Worm (Caenorhabditis elegans): ENCODE data around the gene Y38H6C.8.

- TF ChIP-seq nfya-1 (tag; optimal IDR thresholded peaks at IDR 0.05; ENCODE audit: borderline replicate concordance, insufficient read depth) (no peak), athp-1 (tag; optimal IDR thresholded peaks at IDR 0.05) (no peak), snpc-4 (GFP tag; optimal IDR thresholded peaks at IDR 0.05) (no peak), snpc-4 (tag; optimal IDR thresholded peaks at IDR 0.05) (no peak), ceh-91 (GFP tag; IDR thresholded peaks at IDR 0.05) (peak; percentile 62), cebp-2 (GFP tag; IDR thresholded peaks at IDR 0.05) (no peak), pbrm-1 (GFP tag; IDR thresholded peaks at IDR 0.05) (no peak), zim-3 (tag; optimal IDR thresholded peaks at IDR 0.05) (no peak), sdz-38 (tag; optimal IDR thresholded peaks at IDR 0.05) (no peak), F49E8.2 (tag; optimal IDR thresholded peaks at IDR 0.05; ENCODE audit: insufficient read depth) (no peak), hlh-26 (GFP tag; conservative IDR thresholded peaks at IDR 0.05) (no peak)
Measured at ce11 chrV:20476514-20476913, 37.2 kb upstream of the Y38H6C.8 start.

Data from whole organism, young adult.